Worm (Caenorhabditis elegans) whole organism, late embryonic: ENCODE measurements around the gene grl-12.

Experiments used
- C08G9.2 ChIP-seq: sonication (generic microtip); optimal IDR thresholded peaks from 2 replicates; lab custom pipeline; 2016; ENCODE audit warnings: mild to moderate bottlenecking, missing genetic modification characterization, moderate library complexity, missing compliant biosample characterization
- ama-1 ChIP-seq: fragments of 150-350 bp; optimal IDR thresholded peaks from 2 replicates; lab custom pipeline; 2014
- lim-6 ChIP-seq: sonication (generic microtip); optimal IDR thresholded peaks from 2 replicates; lab custom pipeline; 2016; ENCODE audit warnings: missing genetic modification characterization, missing compliant biosample characterization
- syd-9 ChIP-seq: sonication (generic microtip); optimal IDR thresholded peaks from 2 replicates; lab custom pipeline; 2016; ENCODE audit warnings: mild to moderate bottlenecking, missing genetic modification characterization, moderate library complexity, missing compliant biosample characterization
- tbx-2 ChIP-seq: sonication (generic microtip); optimal IDR thresholded peaks from 2 replicates; lab custom pipeline; 2016; ENCODE audit warnings: missing genetic modification characterization, missing compliant biosample characterization
- unc-55 ChIP-seq: sonication (generic microtip); optimal IDR thresholded peaks from 2 replicates; lab custom pipeline; 2017; ENCODE audit warnings: missing biosample characterization, missing genetic modification reagents, missing genetic modification characterization

ce11 chrV:8682719-8683118, 45.9 kb upstream of the grl-12 start, which contains the start of gene cln-3.3:
- TF ChIP-seq syd-9 (tag; lab: Kevin White, UChicago) (no peak), unc-55 (GFP tag; lab: Kevin White, UChicago) (no peak), lim-6 (no peak), tbx-2 (tag; lab: Kevin White, UChicago) (no peak), ama-1 (no peak), C08G9.2 (no peak)
